Fruit fly (Drosophila melanogaster): Measurements from ENCODE around the gene CG16974.

CG16974 gene

dm6 chr2L:13145035-13145683 lies 46.6 kb downstream of the CG16974 start (continued):
- TF ChIP-seq Gsc (GFP tag; IDR thresholded peaks at IDR 0.05) (no peak), fd96Cb (tag; optimal IDR thresholded peaks at IDR 0.05) (peak; percentile 61), al (GFP tag; IDR thresholded peaks at IDR 0.05) (peak; percentile 88), CG31365 (tag; optimal IDR thresholded peaks at IDR 0.05) (no peak), schlank (tag; optimal IDR thresholded peaks at IDR 0.05) (peak; percentile 6), Nf-YB (GFP tag; optimal IDR thresholded peaks at IDR 0.05) (peak; percentile 35), Ravus (GFP tag; IDR thresholded peaks at IDR 0.05) (peak; percentile 70), CG10147 (GFP tag; optimal IDR thresholded peaks at IDR 0.05) (peak; percentile 89), pnt (GFP tag; optimal IDR thresholded peaks at IDR 0.05) (peak; percentile 41), CG10321 (GFP tag; IDR thresholded peaks at IDR 0.05) (0 out of 2 replicates have a peak, but pooled peaks have one; percentile 14), CG18599 (GFP tag; optimal IDR thresholded peaks at IDR 0.05) (peak; percentile 87), CG7357 (GFP tag; IDR thresholded peaks at IDR 0.05) (peak; percentile 72), ERR (GFP tag; optimal IDR thresholded peaks at IDR 0.05) (peak; percentile 71), Awh (GFP tag; IDR thresholded peaks at IDR 0.05) (no peak), CG4730 (GFP tag; IDR thresholded peaks at IDR 0.05) (peak; percentile 76), Rfx (GFP tag; IDR thresholded peaks at IDR 0.05) (peak; percentile 93), hkb (optimal IDR thresholded peaks at IDR 0.05) (no peak), hkb (GFP tag; IDR thresholded peaks at IDR 0.05) (peak; percentile 85), CG13624 (GFP tag; optimal IDR thresholded peaks at IDR 0.05) (peak; percentile 90), CG17361 (GFP tag; IDR thresholded peaks at IDR 0.05) (peak; percentile 82), Sox100B (GFP tag; optimal IDR thresholded peaks at IDR 0.05) (peak; percentile 66), E2f2 (GFP tag; IDR thresholded peaks at IDR 0.05) (peak; percentile 61), CG2120 (GFP tag; optimal IDR thresholded peaks at IDR 0.05) (peak; percentile 91), vvl (GFP tag; IDR thresholded peaks at IDR 0.05) (peak; percentile 73), CG12071 (GFP tag; optimal IDR thresholded peaks at IDR 0.05) (peak; percentile 69), CG9609 (GFP tag; optimal IDR thresholded peaks at IDR 0.05) (peak; percentile 57), kay (GFP tag; optimal IDR thresholded peaks at IDR 0.05) (peak; percentile 46), sim (GFP tag; IDR thresholded peaks at IDR 0.05) (no peak), Dll (GFP tag; IDR thresholded peaks at IDR 0.05; ENCODE audit: partially characterized antibody) (no peak), CG17612 (GFP tag; IDR thresholded peaks at IDR 0.05) (0 out of 2 replicates have a peak, but pooled peaks have one; percentile 50), CG1792 (GFP tag; optimal IDR thresholded peaks at IDR 0.05) (peak; percentile 69), NK7.1 (GFP tag; optimal IDR thresholded peaks at IDR 0.05) (peak; percentile 28), fd3F (GFP tag; optimal IDR thresholded peaks at IDR 0.05) (peak; percentile 84), Kr (GFP tag; optimal IDR thresholded peaks at IDR 0.05) (no peak), Hsf (GFP tag; optimal IDR thresholded peaks at IDR 0.05) (peak; percentile 76), Hey (tag; optimal IDR thresholded peaks at IDR 0.05) (no peak), CG4820 (GFP tag; optimal IDR thresholded peaks at IDR 0.05) (peak; percentile 58), CG16863 (GFP tag; optimal IDR thresholded peaks at IDR 0.05) (peak; percentile 38), bab2 (GFP tag; optimal IDR thresholded peaks at IDR 0.05) (peak; percentile 73), Poxn (GFP tag; IDR thresholded peaks at IDR 0.05) (peak; percentile 50; the same call in 1 of the 2 replicates), run (tag; optimal IDR thresholded peaks at IDR 0.05) (peak; percentile 50), sc (optimal IDR thresholded peaks at IDR 0.05) (no peak), sc (GFP tag; optimal IDR thresholded peaks at IDR 0.05) (no peak), D (optimal IDR thresholded peaks at IDR 0.05) (no peak), D (GFP tag; optimal IDR thresholded peaks at IDR 0.05) (no peak), ftz-f1 (GFP tag; optimal IDR thresholded peaks at IDR 0.05) (peak; percentile 24), Taf1 (GFP tag; IDR thresholded peaks at IDR 0.05) (0 out of 2 replicates have a peak, but pooled peaks have one; percentile 39), Camta (GFP tag; optimal IDR thresholded peaks at IDR 0.05) (peak; percentile 60), pb (GFP tag; optimal IDR thresholded peaks at IDR 0.05) (peak; percentile 62), CG14441 (GFP tag; IDR thresholded peaks at IDR 0.05) (peak; percentile 83), ham (GFP tag; IDR thresholded peaks at IDR 0.05) (no peak), YL-1 (GFP tag; optimal IDR thresholded peaks at IDR 0.05) (no peak)
